Worm (Caenorhabditis elegans) whole organism, midembryonic: ENCODE measurements around the gene pho-5.

Experiments
- T22C8.4 ChIP-seq: fragments of 200-800 bp; sonication (Bioruptor generic); IDR thresholded peaks from 2 replicates; pipeline ENCODE4 v1.3.6; 2022; ENCODE audit warnings: missing genetic modification characterization, missing compliant biosample characterization
- cog-1 ChIP-seq: sonication (generic microtip); optimal IDR thresholded peaks from 2 replicates; lab custom pipeline; 2016; ENCODE audit warnings: missing genetic modification characterization, missing compliant biosample characterization
- flt-1 ChIP-seq: fragments of 200-800 bp; sonication (Bioruptor generic); IDR thresholded peaks from 2 replicates; pipeline ENCODE4 v1.3.6; 2022; ENCODE audit warnings: missing genetic modification characterization, missing compliant biosample characterization
- klf-2 ChIP-seq: fragments of 200-800 bp; sonication (Bioruptor generic); conservative IDR thresholded peaks from 2 replicates; pipeline ENCODE4 v1.3.6; 2022; ENCODE audit warnings: missing genetic modification reagents, missing genetic modification characterization, missing compliant biosample characterization
- med-1 ChIP-seq: sonication (generic microtip); optimal IDR thresholded peaks from 2 replicates; lab custom pipeline; 2017; ENCODE audit warnings: missing genetic modification characterization, mild to moderate bottlenecking, missing compliant biosample characterization, antibody characterized with exemption, missing genetic modification reagents; ENCODE audit not compliant: insufficient read depth
- ref-1 ChIP-seq: fragments of 200-800 bp; sonication (Bioruptor generic); conservative IDR thresholded peaks from 2 replicates; pipeline ENCODE4 v1.3.6; 2022; ENCODE audit warnings: missing genetic modification reagents, missing genetic modification characterization, missing compliant biosample characterization
- tab-1 ChIP-seq: fragments of 200-800 bp; sonication (Bioruptor generic); IDR thresholded peaks from 2 replicates; pipeline ENCODE4 v1.3.6; 2022; ENCODE audit warnings: missing genetic modification characterization, missing compliant biosample characterization
- ztf-23 ChIP-seq: fragments of 200-800 bp; sonication (Bioruptor generic); IDR thresholded peaks from 2 replicates; pipeline ENCODE4 v1.3.6; 2022; ENCODE audit warnings: missing genetic modification reagents, missing genetic modification characterization, missing compliant biosample characterization
- ztf-29 ChIP-seq: fragments of 200-800 bp; sonication (Bioruptor generic); IDR thresholded peaks from 2 replicates; pipeline ENCODE4 v1.3.6; 2022; ENCODE audit warnings: missing genetic modification reagents, missing genetic modification characterization, missing compliant biosample characterization

pho-5 gene

DNA sequence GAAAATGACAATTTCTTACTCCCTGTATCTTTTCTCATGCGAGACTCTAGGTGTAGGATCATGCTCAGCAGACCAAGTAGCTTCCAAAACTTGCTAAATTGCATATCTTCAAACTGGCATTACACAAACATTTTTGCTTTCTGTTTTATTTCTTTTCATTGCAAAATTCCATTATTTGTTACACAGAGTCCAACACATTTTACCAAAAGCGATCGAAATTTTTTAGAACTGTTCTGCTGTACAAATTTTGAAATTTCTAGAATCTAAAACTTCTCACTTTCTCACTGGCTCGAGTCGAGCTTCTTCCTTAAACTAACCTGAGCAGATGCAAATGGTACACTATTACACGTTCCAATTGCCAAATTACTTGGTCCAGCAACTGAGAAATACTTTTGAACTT, 28.8 kb upstream of the pho-5 start:
- no peak for TF ChIP-seq tab-1 (GFP tag; lab: Robert Waterston, UW)
- no peak for TF ChIP-seq ref-1 (GFP tag; lab: Robert Waterston, UW)
- TF ChIP-seq ztf-29, result no peak
- TF ChIP-seq klf-2 (GFP tag; lab: Robert Waterston, UW), result no peak
- TF ChIP-seq cog-1 (tag; lab: Kevin White, UChicago), result no peak
- TF ChIP-seq ztf-23 (GFP tag; lab: Robert Waterston, UW), result no peak
- TF ChIP-seq T22C8.4, result no peak
- no peak for TF ChIP-seq flt-1 (GFP tag; lab: Robert Waterston, UW)
- no peak for TF ChIP-seq med-1

DNA sequence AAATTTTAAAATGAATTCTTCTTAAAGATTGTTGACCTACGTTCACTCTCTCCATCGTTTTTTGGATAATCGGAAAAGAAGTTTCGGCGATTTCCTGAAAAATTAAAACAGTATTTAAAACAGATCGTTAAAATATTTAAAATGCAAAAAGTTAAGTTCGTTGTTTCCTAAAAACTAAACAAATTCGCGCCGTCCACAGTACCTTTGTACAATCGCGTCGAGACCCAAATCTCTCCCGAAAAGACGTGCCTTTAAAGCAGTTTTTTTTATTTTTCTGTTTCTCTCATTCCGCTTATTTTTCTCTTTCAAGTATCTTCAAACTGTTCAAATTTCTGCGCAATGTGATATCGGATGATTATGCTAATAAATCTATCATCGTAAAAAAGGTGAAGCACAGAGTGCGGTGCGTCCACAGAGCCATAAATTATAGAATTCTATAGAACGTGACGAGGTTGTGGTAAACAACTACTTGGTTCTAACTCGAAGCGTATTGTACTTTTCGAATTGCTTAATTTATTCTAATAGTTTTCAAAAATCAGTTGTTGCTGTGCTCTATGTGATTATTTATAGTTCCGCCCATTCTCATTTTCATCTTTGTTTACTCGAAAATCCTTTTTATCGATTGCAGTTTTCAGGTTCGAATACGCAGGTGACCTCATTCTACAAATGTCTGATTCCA, 25.1 kb upstream of the pho-5 start, which contains the start of the genes F56C9.6 and F56C9.3:
TSS of gene F56C9.6 (minus strand) at position 112 of the 679 bp plus-strand sequence.
TSS of gene F56C9.3 (plus strand) at position 629 of the 679 bp plus-strand sequence.
- no peak for TF ChIP-seq flt-1 (GFP tag; lab: Robert Waterston, UW)
- TF ChIP-seq ztf-23 (GFP tag; lab: Robert Waterston, UW), result no peak
- TF ChIP-seq klf-2 (GFP tag; lab: Robert Waterston, UW), result no peak
- no peak for TF ChIP-seq med-1
- no peak for TF ChIP-seq cog-1 (tag; lab: Kevin White, UChicago)
- no peak for TF ChIP-seq T22C8.4
- TF ChIP-seq tab-1 (GFP tag; lab: Robert Waterston, UW), result no peak
- TF ChIP-seq ref-1 (GFP tag; lab: Robert Waterston, UW), result no peak
- TF ChIP-seq ztf-29, result no peak

DNA sequence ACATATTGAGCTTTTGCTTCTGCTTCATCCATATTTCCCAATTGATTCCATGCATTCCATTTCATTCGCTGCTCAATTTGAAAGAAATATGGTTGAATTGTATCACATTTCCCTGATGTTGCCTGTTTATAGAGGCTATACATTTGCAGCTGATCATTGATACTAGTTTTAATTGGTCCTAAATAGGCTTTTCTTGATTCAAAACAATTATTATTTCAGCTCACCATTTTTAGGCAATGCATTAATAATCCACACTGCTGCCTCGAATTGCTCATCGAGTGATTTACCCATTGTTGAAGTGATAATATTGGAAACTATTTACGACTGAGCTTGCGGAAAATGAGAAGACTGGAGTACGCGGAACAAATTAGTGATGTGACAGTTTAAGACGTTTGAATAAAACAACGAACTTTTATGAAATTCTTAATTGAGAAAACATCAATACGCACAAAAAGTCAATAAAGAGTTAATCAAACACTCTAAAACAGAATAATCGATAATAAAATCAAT, 23.0 kb upstream of the pho-5 start, which contains the start of gene acbp-4:
TSS of gene acbp-4 (minus strand) at position 510 of the 510 bp plus-strand sequence.
- TF ChIP-seq klf-2 (GFP tag; lab: Robert Waterston, UW) (no peak), med-1 (no peak), ztf-23 (GFP tag; lab: Robert Waterston, UW) (no peak), ref-1 (GFP tag; lab: Robert Waterston, UW) (no peak), T22C8.4 (no peak), ztf-29 (no peak), flt-1 (GFP tag; lab: Robert Waterston, UW) (no peak), tab-1 (GFP tag; lab: Robert Waterston, UW) (no peak), cog-1 (tag; lab: Kevin White, UChicago) (no peak)

DNA sequence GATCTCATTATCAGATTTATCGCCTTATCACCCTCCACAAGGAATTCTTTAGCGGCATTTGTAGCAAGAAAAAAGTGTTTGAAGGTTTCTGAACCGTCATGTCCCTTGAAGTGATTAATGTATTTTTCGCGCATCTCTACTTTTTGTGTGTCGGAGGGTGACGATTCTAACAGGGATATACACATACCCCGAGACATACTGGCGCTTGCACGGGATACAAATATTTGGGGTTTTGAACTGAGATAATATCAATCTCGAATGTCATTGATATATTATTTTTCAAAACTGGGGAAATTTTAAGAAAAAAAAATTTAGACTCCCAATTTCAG, 19.9 kb upstream of the pho-5 start:
- TF ChIP-seq ref-1 (GFP tag; lab: Robert Waterston, UW) (no peak), ztf-29 (no peak), T22C8.4 (no peak), ztf-23 (GFP tag; lab: Robert Waterston, UW) (no peak), med-1 (no peak), klf-2 (GFP tag; lab: Robert Waterston, UW) (no peak)

DNA sequence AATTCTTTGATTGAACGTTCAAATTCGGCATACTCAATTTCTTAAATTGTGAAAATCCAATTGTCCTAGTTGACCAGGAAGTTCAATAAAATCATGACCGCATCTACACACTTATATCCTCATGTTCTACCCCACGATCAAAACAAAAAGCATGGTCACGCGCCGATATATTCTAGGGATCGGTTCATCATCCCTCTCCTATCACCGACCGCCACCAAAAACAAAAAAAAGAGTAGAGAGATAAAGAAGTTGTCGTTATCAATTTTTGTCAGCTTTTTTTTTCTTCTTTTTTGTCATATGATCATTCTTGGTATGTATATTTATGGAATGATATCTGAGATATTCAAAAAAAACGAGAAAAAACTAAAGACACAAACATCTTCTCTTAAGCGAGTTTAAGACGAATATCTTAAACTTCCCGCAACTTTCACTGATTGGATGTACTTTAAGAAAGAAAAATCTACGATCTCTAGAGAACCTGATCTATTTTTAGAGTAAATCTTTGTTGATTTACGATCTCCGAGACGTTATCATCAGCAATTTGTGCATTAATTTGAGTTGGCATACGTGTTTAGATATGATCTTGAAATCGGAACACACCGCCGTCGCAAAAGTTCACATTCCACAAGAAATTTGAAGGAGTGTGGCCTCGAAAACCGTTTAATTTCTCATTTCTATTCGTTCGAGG, 19.4 kb upstream of the pho-5 start:
- TF ChIP-seq ref-1 (GFP tag; lab: Robert Waterston, UW) (no peak), klf-2 (GFP tag; lab: Robert Waterston, UW) (no peak), flt-1 (GFP tag; lab: Robert Waterston, UW) (no peak), ztf-23 (GFP tag; lab: Robert Waterston, UW) (no peak), ztf-29 (no peak), T22C8.4 (no peak), cog-1 (tag; lab: Kevin White, UChicago) (no peak), tab-1 (GFP tag; lab: Robert Waterston, UW) (no peak), med-1 (no peak)

DNA sequence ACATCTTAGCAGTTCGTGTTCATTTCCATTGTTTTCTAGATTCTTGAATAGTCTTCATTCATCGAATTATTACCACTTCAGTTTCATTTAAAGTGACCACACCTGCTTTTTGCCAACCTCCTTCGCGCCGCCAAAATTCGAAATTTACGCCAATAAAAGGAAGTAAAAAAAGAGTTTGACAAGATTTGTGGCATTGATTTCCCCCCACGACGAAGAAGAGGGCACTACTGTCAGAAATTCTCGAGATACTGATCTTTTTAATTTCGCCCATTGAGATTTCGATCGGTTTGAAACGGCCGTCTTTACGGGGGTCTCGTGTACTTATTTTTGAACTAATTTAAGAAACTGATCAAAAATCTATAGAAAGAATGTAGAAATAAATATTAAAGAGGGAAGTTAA, 16.0 kb upstream of the pho-5 start:
- no peak for TF ChIP-seq T22C8.4

DNA sequence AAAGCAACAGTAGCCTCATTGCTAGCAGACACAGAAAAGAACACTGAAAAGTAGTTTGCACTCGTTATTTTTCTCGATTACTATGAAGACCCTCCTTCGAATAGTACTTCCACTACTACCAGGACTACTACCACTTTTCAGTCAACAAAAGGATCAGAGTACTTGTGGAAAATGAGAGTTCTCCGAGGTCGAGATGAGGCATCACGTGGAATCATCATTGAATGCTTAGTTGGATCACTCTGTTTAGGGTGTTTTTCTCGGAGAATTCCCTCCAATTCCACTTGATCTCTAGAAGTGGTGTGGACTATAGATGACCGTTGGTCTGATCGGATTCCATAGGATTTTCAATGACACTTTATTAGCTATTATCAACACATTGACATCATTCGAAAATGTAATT, 15.1 kb upstream of the pho-5 start:
- no peak for TF ChIP-seq klf-2 (GFP tag; lab: Robert Waterston, UW)
- no peak for TF ChIP-seq cog-1 (tag; lab: Kevin White, UChicago)
- no peak for TF ChIP-seq med-1
- TF ChIP-seq flt-1 (GFP tag; lab: Robert Waterston, UW), result no peak
- TF ChIP-seq ztf-23 (GFP tag; lab: Robert Waterston, UW), result no peak
- TF ChIP-seq tab-1 (GFP tag; lab: Robert Waterston, UW), result no peak
- TF ChIP-seq ztf-29, result no peak
- no peak for TF ChIP-seq ref-1 (GFP tag; lab: Robert Waterston, UW)
- no peak for TF ChIP-seq T22C8.4

DNA sequence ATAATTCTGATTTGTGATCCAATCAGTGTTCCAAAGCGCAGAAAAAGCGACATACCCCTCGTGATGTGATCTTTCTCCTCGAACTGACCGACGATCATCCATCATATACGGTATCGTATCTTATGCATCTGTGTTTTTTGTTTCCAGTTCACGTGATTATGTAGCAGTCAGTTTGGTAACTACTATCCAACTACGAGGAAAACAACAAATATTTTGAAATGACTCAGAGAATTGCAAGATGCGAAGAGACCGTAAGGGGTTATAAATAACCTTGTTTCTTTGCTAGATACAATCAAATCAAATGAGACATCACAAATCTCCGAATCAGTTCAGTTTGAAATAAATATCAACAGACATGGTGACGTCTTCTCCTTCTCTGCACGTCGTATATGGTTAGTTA, 14.5 kb upstream of the pho-5 start:
- no peak for TF ChIP-seq klf-2 (GFP tag; lab: Robert Waterston, UW)
- no peak for TF ChIP-seq ref-1 (GFP tag; lab: Robert Waterston, UW)
- TF ChIP-seq med-1, result no peak
- TF ChIP-seq ztf-29, result no peak
- no peak for TF ChIP-seq T22C8.4
- TF ChIP-seq flt-1 (GFP tag; lab: Robert Waterston, UW), result no peak
- no peak for TF ChIP-seq tab-1 (GFP tag; lab: Robert Waterston, UW)
- TF ChIP-seq cog-1 (tag; lab: Kevin White, UChicago), result no peak
- TF ChIP-seq ztf-23 (GFP tag; lab: Robert Waterston, UW), result no peak

DNA sequence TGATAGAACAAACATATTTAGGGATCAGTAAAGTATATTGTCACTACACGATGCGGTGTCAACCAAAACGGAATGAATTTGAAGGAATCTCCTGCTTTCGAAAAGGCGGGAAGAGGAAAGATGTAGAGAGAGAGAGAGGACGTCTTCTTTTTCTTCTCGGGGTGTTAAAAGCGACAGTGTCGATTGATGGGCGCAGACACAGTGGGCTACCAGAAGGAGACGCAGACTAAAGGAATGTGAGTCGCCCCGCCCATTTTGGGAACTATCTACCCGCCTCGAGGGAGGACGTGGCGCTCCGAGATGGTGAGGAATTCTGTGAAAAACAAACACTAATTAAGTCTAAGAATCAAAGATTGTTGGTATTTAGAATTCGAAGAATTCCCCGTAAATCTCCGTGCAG, 13.8 kb upstream of the pho-5 start, which contains the start of the genes B0361.14 and B0361.9:
TSS of gene B0361.14 (minus strand) at position 66 of the 400 bp plus-strand sequence.
TSS of gene B0361.9 (minus strand) at position 166 of the 400 bp plus-strand sequence.
- no peak for TF ChIP-seq cog-1 (tag; lab: Kevin White, UChicago)
- no peak for TF ChIP-seq med-1
- no peak for TF ChIP-seq klf-2 (GFP tag; lab: Robert Waterston, UW)
- TF ChIP-seq T22C8.4, result no peak
- TF ChIP-seq ztf-23 (GFP tag; lab: Robert Waterston, UW), result no peak
- no peak for TF ChIP-seq flt-1 (GFP tag; lab: Robert Waterston, UW)
- no peak for TF ChIP-seq ztf-29
- TF ChIP-seq tab-1 (GFP tag; lab: Robert Waterston, UW), result no peak
- no peak for TF ChIP-seq ref-1 (GFP tag; lab: Robert Waterston, UW)
